Fruit fly (Drosophila melanogaster): ENCODE data around the gene Mcm2.

The Mcm2 gene

dm6 chr3R:8300928-8301752 is 36.4 kb downstream of the Mcm2 start, which contains the start of the genes CG9626 and mRpL1 (continued):
- TF ChIP-seq odd (GFP tag; optimal IDR thresholded peaks at IDR 0.05) (no peak), nom (GFP tag; optimal IDR thresholded peaks at IDR 0.05) (no peak), Fer2 (tag; optimal IDR thresholded peaks at IDR 0.05) (no peak), CG2120 (GFP tag; optimal IDR thresholded peaks at IDR 0.05) (peak; percentile 49), bsh (GFP tag; optimal IDR thresholded peaks at IDR 0.05) (no peak), Mes4 (GFP tag; optimal IDR thresholded peaks at IDR 0.05) (no peak), CG7987 (GFP tag; optimal IDR thresholded peaks at IDR 0.05) (no peak), scrt (GFP tag; optimal IDR thresholded peaks at IDR 0.05) (no peak), Chrac-16 (GFP tag; optimal IDR thresholded peaks at IDR 0.05) (no peak), CG3838 (GFP tag; optimal IDR thresholded peaks at IDR 0.05) (no peak), E2f2 (GFP tag; IDR thresholded peaks at IDR 0.05) (peak; percentile 53), NC2α (GFP tag; optimal IDR thresholded peaks at IDR 0.05) (no peak), lbe (GFP tag; optimal IDR thresholded peaks at IDR 0.05) (no peak), wor (GFP tag; IDR thresholded peaks at IDR 0.05) (no peak), maf-S (GFP tag; optimal IDR thresholded peaks at IDR 0.05) (no peak), CG3281 (GFP tag; optimal IDR thresholded peaks at IDR 0.05) (no peak), NfI (GFP tag; optimal IDR thresholded peaks at IDR 0.05) (no peak), CG10321 (GFP tag; IDR thresholded peaks at IDR 0.05) (no peak), amos (GFP tag; IDR thresholded peaks at IDR 0.05; ENCODE audit: partially characterized antibody) (peak; percentile 35; the same call in 1 of the 2 replicates), fd64A (GFP tag; optimal IDR thresholded peaks at IDR 0.05) (no peak), gfzf (GFP tag; optimal IDR thresholded peaks at IDR 0.05) (peak; percentile 63), CG7963 (GFP tag; IDR thresholded peaks at IDR 0.05; ENCODE audit: partially characterized antibody) (no peak), CG8765 (GFP tag; IDR thresholded peaks at IDR 0.05) (no peak), pzg (GFP tag; optimal IDR thresholded peaks at IDR 0.05) (peak; percentile 90), PHDP (tag; optimal IDR thresholded peaks at IDR 0.05) (no peak), Ssrp (tag; optimal IDR thresholded peaks at IDR 0.05) (no peak), Drgx (GFP tag; IDR thresholded peaks at IDR 0.05) (no peak), CG34224 (GFP tag; IDR thresholded peaks at IDR 0.05; ENCODE audit: partially characterized antibody) (peak; percentile 30; the same call in 1 of the 3 replicates), gsb (GFP tag; IDR thresholded peaks at IDR 0.05) (no peak), CoRest (tag; optimal IDR thresholded peaks at IDR 0.05) (peak; percentile 45), Sox100B (GFP tag; optimal IDR thresholded peaks at IDR 0.05) (no peak), repo (GFP tag; optimal IDR thresholded peaks at IDR 0.05) (no peak), CG18764 (GFP tag; optimal IDR thresholded peaks at IDR 0.05) (no peak), sens (GFP tag) (peak; percentile 68), stwl (tag; optimal IDR thresholded peaks at IDR 0.05) (no peak), CG1647 (GFP tag; optimal IDR thresholded peaks at IDR 0.05) (no peak), sisA (GFP tag; IDR thresholded peaks at IDR 0.05) (0 out of 2 replicates have a peak, but pooled peaks have one; percentile 21), CG12155 (GFP tag; optimal IDR thresholded peaks at IDR 0.05) (peak; percentile 35), Xbp1 (GFP tag; optimal IDR thresholded peaks at IDR 0.05) (peak; percentile 20), CG17361 (GFP tag; IDR thresholded peaks at IDR 0.05) (no peak), CG6654 (GFP tag; optimal IDR thresholded peaks at IDR 0.05) (no peak), CG34376 (GFP tag; optimal IDR thresholded peaks at IDR 0.05) (no peak), CG17359 (tag; optimal IDR thresholded peaks at IDR 0.05) (no peak), vvl (GFP tag; IDR thresholded peaks at IDR 0.05) (no peak), pita (GFP tag; optimal IDR thresholded peaks at IDR 0.05) (peak; percentile 94), CG43689 (GFP tag; IDR thresholded peaks at IDR 0.05) (no peak), CG1529 (GFP tag; optimal IDR thresholded peaks at IDR 0.05) (no peak), CG6272 (GFP tag; IDR thresholded peaks at IDR 0.05) (no peak), NFAT (GFP tag; IDR thresholded peaks at IDR 0.05) (peak; percentile 46; the same call in 1 of the 2 replicates)

Data from whole organism, embryonic.